Fruit fly (Drosophila melanogaster): ENCODE data around the gene Rtc1.

Rtc1 gene

dm6 chrX:13788973-13789682 is 32.1 kb downstream of the Rtc1 start:
- TF ChIP-seq pdm3 (GFP tag; optimal IDR thresholded peaks at IDR 0.05) (peak; percentile 14), CG4318 (GFP tag; optimal IDR thresholded peaks at IDR 0.05) (no peak), CG34406 (GFP tag; optimal IDR thresholded peaks at IDR 0.05) (no peak), CG10631 (GFP tag; optimal IDR thresholded peaks at IDR 0.05) (peak; percentile 39), salr (GFP tag; optimal IDR thresholded peaks at IDR 0.05) (peak in 1 of 2 experiments; percentile 23), Hr4 (GFP tag; optimal IDR thresholded peaks at IDR 0.05) (peak; percentile 23), OdsH (GFP tag; optimal IDR thresholded peaks at IDR 0.05) (no peak), CG6854 (GFP tag; optimal IDR thresholded peaks at IDR 0.05) (no peak), Smox (GFP tag; optimal IDR thresholded peaks at IDR 0.05) (no peak), CG8632 (GFP tag; optimal IDR thresholded peaks at IDR 0.05) (no peak), CG11902 (GFP tag; optimal IDR thresholded peaks at IDR 0.05) (no peak), fd59A (GFP tag; optimal IDR thresholded peaks at IDR 0.05) (peak; percentile 18), fkh (GFP tag; optimal IDR thresholded peaks at IDR 0.05) (no peak), Sox15 (GFP tag; optimal IDR thresholded peaks at IDR 0.05) (no peak), topi (GFP tag; optimal IDR thresholded peaks at IDR 0.05) (no peak), CG31627 (GFP tag; optimal IDR thresholded peaks at IDR 0.05) (no peak), CG6276 (GFP tag; optimal IDR thresholded peaks at IDR 0.05) (no peak), fd85E (GFP tag; optimal IDR thresholded peaks at IDR 0.05) (no peak), spab (GFP tag; optimal IDR thresholded peaks at IDR 0.05) (no peak), CG9139 (GFP tag; optimal IDR thresholded peaks at IDR 0.05) (no peak), Gug (GFP tag; IDR thresholded peaks at IDR 0.05) (0 out of 2 replicates have a peak, but pooled peaks have one; percentile 7), CG3919 (GFP tag; optimal IDR thresholded peaks at IDR 0.05) (no peak), CG3032 (tag; optimal IDR thresholded peaks at IDR 0.05) (peak; percentile 36), Met (GFP tag; optimal IDR thresholded peaks at IDR 0.05) (no peak), CG32006 (GFP tag; optimal IDR thresholded peaks at IDR 0.05) (peak; percentile 22), Lpt (GFP tag; optimal IDR thresholded peaks at IDR 0.05) (no peak), lz (GFP tag; optimal IDR thresholded peaks at IDR 0.05) (no peak), Ets96B (tag; optimal IDR thresholded peaks at IDR 0.05) (no peak), eg (GFP tag; IDR thresholded peaks at IDR 0.05) (no peak), Eip78C (GFP tag) (peak; percentile 37), Sox102F (GFP tag; optimal IDR thresholded peaks at IDR 0.05) (peak; percentile 8), Hr39 (GFP tag; optimal IDR thresholded peaks at IDR 0.05) (no peak), achi (GFP tag; optimal IDR thresholded peaks at IDR 0.05) (no peak), Blimp-1 (GFP tag; optimal IDR thresholded peaks at IDR 0.05) (no peak), dsx (GFP tag; optimal IDR thresholded peaks at IDR 0.05; ENCODE audit: poor library complexity, severe bottlenecking) (no peak), CG7368 (GFP tag; optimal IDR thresholded peaks at IDR 0.05) (peak; percentile 13), Eip75B (GFP tag; optimal IDR thresholded peaks at IDR 0.05) (no peak), ss (GFP tag; optimal IDR thresholded peaks at IDR 0.05) (peak in 1 of 2 experiments; percentile 9), cyc (GFP tag; optimal IDR thresholded peaks at IDR 0.05) (peak; percentile 2), acj6 (GFP tag; optimal IDR thresholded peaks at IDR 0.05) (peak; percentile 1), CG6163 (GFP tag; IDR thresholded peaks at IDR 0.05) (0 out of 3 replicates have a peak, but pooled peaks have one; percentile 32), CG6808 (GFP tag; optimal IDR thresholded peaks at IDR 0.05) (no peak), CG8319 (GFP tag; optimal IDR thresholded peaks at IDR 0.05) (no peak), net (GFP tag; optimal IDR thresholded peaks at IDR 0.05) (no peak), Ets21C (GFP tag; optimal IDR thresholded peaks at IDR 0.05) (no peak), CG11294 (GFP tag; IDR thresholded peaks at IDR 0.05) (no peak), dac (GFP tag; optimal IDR thresholded peaks at IDR 0.05) (no peak), CG15336 (GFP tag; IDR thresholded peaks at IDR 0.05) (no peak), CG10669 (GFP tag; optimal IDR thresholded peaks at IDR 0.05) (no peak), Sox14 (GFP tag; optimal IDR thresholded peaks at IDR 0.05) (no peak), svp (GFP tag) (peak; percentile 58)
